Worm (Caenorhabditis elegans) whole organism, early embryonic: ENCODE results near the gene ZK622.1.

Experiments
- B0310.2 ChIP-seq: sonication (generic microtip); optimal IDR thresholded peaks from 2 replicates; lab custom pipeline; 2016; ENCODE audit warnings: mild to moderate bottlenecking, missing genetic modification characterization, missing compliant biosample characterization
- F13C5.2 ChIP-seq: sonication (generic microtip); optimal IDR thresholded peaks from 2 replicates; lab custom pipeline; 2017; ENCODE audit warnings: mild to moderate bottlenecking, missing genetic modification characterization, inconsistent platforms, missing compliant biosample characterization
- aly-1 ChIP-seq: sonication (generic microtip); optimal IDR thresholded peaks from 2 replicates; lab custom pipeline; 2016; ENCODE audit warnings: missing genetic modification characterization, missing compliant biosample characterization
- ama-1 ChIP-seq: fragments of 150-350 bp; optimal IDR thresholded peaks from 2 replicates; lab custom pipeline; 2014
- ceh-13 ChIP-seq: fragments of 200-800 bp; sonication (Bioruptor generic); optimal IDR thresholded peaks from 2 replicates; lab custom pipeline; 2018; ENCODE audit warnings: mild to moderate bottlenecking, missing genetic modification characterization, missing compliant biosample characterization
- ceh-36 ChIP-seq: sonication (generic microtip); optimal IDR thresholded peaks from 2 replicates; lab custom pipeline; 2016; ENCODE audit warnings: missing genetic modification characterization, inconsistent platforms, missing compliant biosample characterization
- ets-7 ChIP-seq: sonication (generic microtip); optimal IDR thresholded peaks from 2 replicates; lab custom pipeline; 2016; ENCODE audit warnings: missing genotype, missing genetic modification characterization, missing compliant biosample characterization
- flt-1 ChIP-seq: fragments of 200-800 bp; sonication (Bioruptor generic); IDR thresholded peaks from 2 replicates; pipeline ENCODE4 v1.3.6; 2022; ENCODE audit warnings: missing genetic modification characterization, missing compliant biosample characterization
- hmbx-1 ChIP-seq: sonication (generic microtip); optimal IDR thresholded peaks from 2 replicates; lab custom pipeline; 2016; ENCODE audit warnings: mild to moderate bottlenecking, missing genetic modification characterization, missing compliant biosample characterization
- hmg-4 ChIP-seq: fragments of 200-800 bp; sonication (Bioruptor generic); optimal IDR thresholded peaks from 2 replicates; lab custom pipeline; 2018; ENCODE audit warnings: mild to moderate bottlenecking, missing genetic modification characterization, missing compliant biosample characterization
- hnd-1 ChIP-seq: sonication (generic microtip); optimal IDR thresholded peaks from 2 replicates; lab custom pipeline; 2016; ENCODE audit warnings: missing genetic modification characterization, missing compliant biosample characterization
- pes-1 ChIP-seq: fragments of 200-800 bp; sonication (Bioruptor generic); IDR thresholded peaks from 2 replicates; pipeline ENCODE4 v1.3.6; 2022; ENCODE audit warnings: missing genetic modification reagents, missing genetic modification characterization, missing compliant biosample characterization
- scrt-1 ChIP-seq: fragments of 200-800 bp; sonication (Bioruptor generic); IDR thresholded peaks from 2 replicates; pipeline ENCODE4 v1.3.6; 2022; ENCODE audit warnings: missing genetic modification characterization, missing compliant biosample characterization
- sea-1 ChIP-seq: fragments of 200-800 bp; sonication (Bioruptor generic); conservative IDR thresholded peaks from 2 replicates; pipeline ENCODE4 v1.3.6; 2022; ENCODE audit warnings: missing genetic modification characterization, missing compliant biosample characterization
- tbx-11 ChIP-seq: fragments of 200-800 bp; sonication (Bioruptor generic); IDR thresholded peaks from 2 replicates; pipeline ENCODE4 v1.3.6; 2022; ENCODE audit warnings: missing genetic modification characterization, missing compliant biosample characterization
- tbx-37 ChIP-seq: fragments of 200-800 bp; sonication (Bioruptor generic); conservative IDR thresholded peaks from 2 replicates; pipeline ENCODE4 v1.3.6; 2022; ENCODE audit warnings: missing genetic modification reagents, missing genetic modification characterization, missing compliant biosample characterization
- tra-4 ChIP-seq: sonication (generic microtip); optimal IDR thresholded peaks from 2 replicates; lab custom pipeline; 2017; ENCODE audit warnings: missing genetic modification characterization, missing compliant biosample characterization

ZK622.1 gene

DNA sequence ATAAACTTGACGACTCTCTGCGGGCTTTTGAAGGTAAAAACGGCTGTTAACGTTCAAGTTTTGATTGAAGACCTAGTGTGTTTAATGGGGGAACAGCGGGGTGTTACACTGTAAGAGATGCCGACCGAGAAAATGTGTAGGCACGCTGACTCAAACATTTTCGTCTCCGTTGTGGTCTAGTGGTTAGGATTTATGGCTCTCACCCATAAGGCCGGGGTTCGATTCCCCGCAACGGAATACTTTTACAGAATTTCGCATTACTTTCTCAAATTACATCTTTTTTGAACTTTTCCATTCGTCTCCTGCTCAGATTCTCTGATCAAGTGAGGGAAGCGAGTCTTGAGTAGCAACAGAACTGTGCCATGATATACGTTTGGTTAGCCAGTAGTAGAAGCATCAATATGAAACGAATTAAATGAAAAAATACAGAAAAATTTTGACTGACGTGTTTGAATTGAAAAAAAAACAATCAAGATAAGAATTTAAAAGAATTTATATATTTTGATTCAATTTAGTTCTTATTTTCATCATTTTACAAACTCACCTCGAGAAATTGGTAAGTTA lies at the start of gene ZK622.1:
TSS of gene ZK622.1 (plus strand) at position 514 of the 564 bp plus-strand sequence.
- TF ChIP-seq scrt-1 (GFP tag; lab: Robert Waterston, UW) (peak; percentile 76; the same call in 1 of the 2 replicates), sea-1 (GFP tag; lab: Robert Waterston, UW) (peak; percentile 71), hmbx-1 (peak; percentile 37), F13C5.2 (no peak), ets-7 (tag; lab: Kevin White, UChicago) (no peak), B0310.2 (tag; lab: Kevin White, UChicago) (peak; percentile 13), pes-1 (peak; percentile 85), ama-1 (no peak), ceh-13 (GFP tag; lab: Kevin White, UChicago) (peak; percentile 37), tbx-37 (GFP tag; lab: Robert Waterston, UW) (peak; percentile 53), hnd-1 (tag; lab: Kevin White, UChicago) (peak; percentile 19), aly-1 (tag; lab: Kevin White, UChicago) (peak; percentile 26), tra-4 (tag; lab: Kevin White, UChicago) (peak; percentile 36), flt-1 (GFP tag; lab: Robert Waterston, UW) (peak; percentile 77; the same call in 1 of the 2 replicates), hmg-4 (peak; percentile 71), ceh-36 (peak; percentile 59), tbx-11 (GFP tag; lab: Robert Waterston, UW) (peak; percentile 72; the same call in 1 of the 2 replicates)

DNA sequence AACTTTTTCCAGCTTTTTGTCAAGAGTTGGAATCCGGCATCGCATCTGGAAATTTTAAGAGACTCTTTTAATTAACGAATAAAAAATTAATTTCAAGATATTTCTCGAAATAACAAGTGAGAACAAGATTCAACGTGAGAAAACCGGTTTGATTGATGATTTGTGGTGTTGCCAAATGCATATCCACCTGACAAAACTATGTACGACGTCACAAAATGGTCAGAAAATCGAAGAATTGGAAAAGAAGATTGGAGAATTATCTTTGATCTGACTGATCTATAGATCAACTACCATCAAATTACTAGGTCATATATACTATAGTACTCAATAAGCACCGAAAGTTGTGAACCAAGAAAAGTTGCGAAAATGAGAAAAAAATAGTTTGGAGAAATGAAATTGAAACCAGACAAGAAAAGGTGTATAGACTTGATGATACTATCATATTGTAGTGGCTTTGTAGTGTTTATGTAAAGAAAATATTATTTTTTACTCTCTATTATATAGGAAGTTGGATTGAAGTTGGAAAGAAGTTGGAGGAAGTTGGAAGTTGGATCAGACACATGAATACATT lies 46.7 kb upstream of the ZK622.1 start, which contains the start of gene ptr-6:
TSS of gene ptr-6 (minus strand) at position 47 of the 571 bp plus-strand sequence.
- no peak for TF ChIP-seq aly-1 (tag; lab: Kevin White, UChicago)
- no peak for TF ChIP-seq ets-7 (tag; lab: Kevin White, UChicago)
- TF ChIP-seq ceh-13 (GFP tag; lab: Kevin White, UChicago): no peak
- TF ChIP-seq tbx-11 (GFP tag; lab: Robert Waterston, UW): no peak
- TF ChIP-seq pes-1: no peak
- TF ChIP-seq scrt-1 (GFP tag; lab: Robert Waterston, UW): no peak
- TF ChIP-seq ama-1: no peak
- no peak for TF ChIP-seq tra-4 (tag; lab: Kevin White, UChicago)
- TF ChIP-seq hmg-4: no peak
- TF ChIP-seq B0310.2 (tag; lab: Kevin White, UChicago): no peak
- no peak for TF ChIP-seq hnd-1 (tag; lab: Kevin White, UChicago)
- no peak for TF ChIP-seq tbx-37 (GFP tag; lab: Robert Waterston, UW)

DNA sequence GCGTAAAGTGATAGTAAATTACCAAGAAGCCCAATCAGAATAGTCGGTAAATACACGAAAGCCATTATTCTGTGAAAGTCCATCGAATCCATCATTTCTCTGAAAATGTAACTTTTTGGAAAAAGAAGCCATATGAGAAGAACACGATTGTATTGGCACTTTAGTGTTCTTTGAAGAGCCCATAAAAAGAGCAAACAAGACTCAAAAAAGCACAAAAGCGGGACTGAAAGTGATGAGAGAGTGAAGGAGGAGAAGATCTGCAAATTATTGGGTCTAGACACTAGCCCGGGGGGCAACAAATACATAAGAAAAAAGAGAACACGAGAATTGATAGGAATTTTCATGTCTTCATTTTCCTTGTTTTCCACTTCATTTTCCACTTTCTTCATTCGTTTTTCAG lies 38.2 kb upstream of the ZK622.1 start, which contains the start of gene frpr-4:
TSS of gene frpr-4 (minus strand) at position 101 of the 400 bp plus-strand sequence.
- no peak for TF ChIP-seq ama-1
- TF ChIP-seq scrt-1 (GFP tag; lab: Robert Waterston, UW): no peak
- TF ChIP-seq pes-1: no peak
- no peak for TF ChIP-seq flt-1 (GFP tag; lab: Robert Waterston, UW)
- no peak for TF ChIP-seq aly-1 (tag; lab: Kevin White, UChicago)
- no peak for TF ChIP-seq tra-4 (tag; lab: Kevin White, UChicago)
- no peak for TF ChIP-seq hmg-4
- TF ChIP-seq hmbx-1: no peak

DNA sequence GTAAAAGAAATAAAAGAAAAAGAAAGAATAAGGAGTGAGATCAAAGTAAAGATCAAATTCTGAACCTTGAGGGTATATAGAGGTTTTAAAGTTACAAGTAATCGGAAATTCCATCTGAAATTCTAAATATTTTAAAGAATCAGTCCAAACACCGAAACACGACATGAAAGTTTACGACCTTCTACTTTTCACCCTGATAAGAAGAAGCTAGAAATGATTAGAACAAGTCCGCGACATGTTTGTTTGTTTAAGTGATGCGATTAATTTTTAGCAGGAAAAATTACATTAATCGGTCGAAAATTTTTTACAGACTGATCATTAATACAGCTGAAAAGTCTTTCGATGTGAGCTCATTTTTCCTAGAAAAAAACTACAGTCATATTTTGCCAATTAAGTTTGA lies 28.9 kb upstream of the ZK622.1 start:
- TF ChIP-seq B0310.2 (tag; lab: Kevin White, UChicago): no peak
- no peak for TF ChIP-seq ceh-36
- no peak for TF ChIP-seq ceh-13 (GFP tag; lab: Kevin White, UChicago)
- no peak for TF ChIP-seq F13C5.2
- TF ChIP-seq sea-1 (GFP tag; lab: Robert Waterston, UW): no peak
- no peak for TF ChIP-seq aly-1 (tag; lab: Kevin White, UChicago)
- TF ChIP-seq hmbx-1: no peak
- no peak for TF ChIP-seq ama-1
- TF ChIP-seq tra-4 (tag; lab: Kevin White, UChicago): no peak
- no peak for TF ChIP-seq hmg-4

DNA sequence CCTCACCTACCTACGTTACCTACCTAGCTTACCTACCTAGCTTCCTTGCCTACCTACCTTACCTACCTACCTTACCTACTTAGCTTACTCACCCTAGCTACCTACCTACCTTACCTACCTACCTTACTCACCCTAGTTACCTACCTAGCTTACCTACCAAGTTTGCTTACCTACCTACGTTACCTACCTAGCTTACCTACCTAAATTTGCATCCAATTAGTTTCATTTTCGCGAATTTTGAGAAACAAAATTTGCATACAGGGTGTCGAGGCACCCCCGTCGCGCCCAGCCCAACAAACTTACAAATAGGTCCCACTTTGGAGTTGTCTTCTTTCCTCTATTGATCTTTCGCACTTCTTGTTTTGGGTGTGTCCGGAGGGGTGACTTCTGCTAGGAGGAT lies 24.6 kb upstream of the ZK622.1 start:
- TF ChIP-seq tra-4 (tag; lab: Kevin White, UChicago): no peak
- TF ChIP-seq ceh-13 (GFP tag; lab: Kevin White, UChicago): no peak
- TF ChIP-seq flt-1 (GFP tag; lab: Robert Waterston, UW): no peak
- no peak for TF ChIP-seq F13C5.2
- TF ChIP-seq hnd-1 (tag; lab: Kevin White, UChicago): no peak
- no peak for TF ChIP-seq ets-7 (tag; lab: Kevin White, UChicago)
- no peak for TF ChIP-seq tbx-37 (GFP tag; lab: Robert Waterston, UW)

DNA sequence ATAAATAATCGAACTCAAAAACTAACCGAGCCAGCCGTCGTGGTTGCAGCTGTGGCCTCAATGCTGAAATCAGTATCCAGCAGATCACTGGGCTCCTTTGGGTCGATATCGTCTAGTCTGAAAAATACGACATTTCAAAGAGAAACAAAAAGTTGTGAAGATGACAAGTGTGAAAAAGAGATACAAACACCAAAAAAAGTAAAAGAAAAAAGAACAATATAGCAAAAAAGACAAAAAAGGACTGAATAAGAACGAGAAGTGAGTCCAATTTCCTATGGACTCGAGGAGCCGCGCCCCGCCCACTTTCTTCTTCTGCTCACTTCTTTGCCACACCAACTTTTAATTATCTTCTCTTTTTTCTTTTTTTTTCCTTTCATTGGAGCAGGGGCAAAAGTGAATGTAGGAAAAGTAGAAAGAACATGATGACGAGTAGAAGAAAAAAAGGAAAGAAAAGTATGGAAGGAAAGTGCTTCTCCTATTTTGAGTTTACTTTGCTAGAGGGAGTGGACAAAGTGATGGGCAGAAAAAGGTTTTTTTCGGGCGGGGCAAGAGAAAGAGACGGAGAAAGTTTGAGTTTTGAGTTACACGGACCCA lies 21.8 kb upstream of the ZK622.1 start, which contains the start of gene drn-1:
TSS of gene drn-1 (minus strand) at position 117 of the 594 bp plus-strand sequence.
- TF ChIP-seq flt-1 (GFP tag; lab: Robert Waterston, UW): no peak
- TF ChIP-seq hnd-1 (tag; lab: Kevin White, UChicago): no peak
- TF ChIP-seq hmg-4: no peak
- no peak for TF ChIP-seq tbx-37 (GFP tag; lab: Robert Waterston, UW)
- TF ChIP-seq B0310.2 (tag; lab: Kevin White, UChicago): no peak
- TF ChIP-seq scrt-1 (GFP tag; lab: Robert Waterston, UW): no peak
- TF ChIP-seq hmbx-1: no peak
- TF ChIP-seq pes-1: no peak
- TF ChIP-seq ets-7 (tag; lab: Kevin White, UChicago): no peak
- no peak for TF ChIP-seq tra-4 (tag; lab: Kevin White, UChicago)
- TF ChIP-seq sea-1 (GFP tag; lab: Robert Waterston, UW): no peak
- no peak for TF ChIP-seq aly-1 (tag; lab: Kevin White, UChicago)
- no peak for TF ChIP-seq ceh-36
- no peak for TF ChIP-seq ceh-13 (GFP tag; lab: Kevin White, UChicago)
- TF ChIP-seq F13C5.2: no peak
- TF ChIP-seq ama-1: no peak
- no peak for TF ChIP-seq tbx-11 (GFP tag; lab: Robert Waterston, UW)

DNA sequence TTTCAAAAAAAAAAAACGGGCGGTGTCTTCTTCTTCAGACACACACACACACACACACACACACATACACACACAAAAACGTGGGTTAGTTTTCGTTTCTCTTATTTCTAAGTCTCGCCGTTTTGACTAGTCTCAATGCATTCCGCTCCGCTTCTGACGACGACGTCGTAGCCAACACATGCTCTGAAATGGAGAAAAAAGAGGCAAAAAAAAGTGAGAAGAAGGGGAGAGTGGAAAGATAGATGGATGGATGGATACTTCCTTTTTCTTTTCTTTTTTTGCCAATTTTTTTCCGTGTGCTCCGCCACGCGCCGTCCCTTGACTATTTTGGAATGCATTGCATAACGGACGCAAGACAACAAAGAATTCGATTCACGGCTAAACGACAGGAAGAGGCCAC lies 16.9 kb upstream of the ZK622.1 start:
- TF ChIP-seq tra-4 (tag; lab: Kevin White, UChicago) (no peak), flt-1 (GFP tag; lab: Robert Waterston, UW) (no peak), ama-1 (no peak), hmg-4 (no peak), hmbx-1 (no peak), ceh-36 (no peak), scrt-1 (GFP tag; lab: Robert Waterston, UW) (no peak), B0310.2 (tag; lab: Kevin White, UChicago) (no peak), hnd-1 (tag; lab: Kevin White, UChicago) (no peak), F13C5.2 (no peak), sea-1 (GFP tag; lab: Robert Waterston, UW) (no peak), aly-1 (tag; lab: Kevin White, UChicago) (no peak), tbx-37 (GFP tag; lab: Robert Waterston, UW) (no peak), ceh-13 (GFP tag; lab: Kevin White, UChicago) (no peak), tbx-11 (GFP tag; lab: Robert Waterston, UW) (no peak), pes-1 (no peak), ets-7 (tag; lab: Kevin White, UChicago) (no peak)
